Worm (Caenorhabditis elegans) whole organism, L4/young adult: ENCODE measurements around the gene srxa-15.

Experiments used
- W03F9.2 ChIP-seq: fragments of 150-350 bp; optimal IDR thresholded peaks from 2 replicates; lab custom pipeline; 2014; ENCODE audit warnings: missing biosample characterization, missing genetic modification characterization
- dao-5 ChIP-seq: sonication (generic microtip); optimal IDR thresholded peaks from 2 replicates; lab custom pipeline; 2016; ENCODE audit warnings: missing genotype, missing genetic modification characterization, moderate library complexity, missing compliant biosample characterization

- TF ChIP-seq W03F9.2 (tag; lab: Kevin White, UChicago) (no peak), dao-5 (no peak)
Observed at ce11 chrV:20625260-20625659, 16.7 kb upstream of the srxa-15 start.
